Worm (Caenorhabditis elegans): ENCODE results near the gene C17C3.5.

The C17C3.5 gene

ce11 chrII:5577060-5577459 is 25.4 kb downstream of the C17C3.5 start (continued):
- TF ChIP-seq nhr-120 (GFP tag; IDR thresholded peaks at IDR 0.05): no peak
- peak; percentile 81 for TF ChIP-seq F23B12.7 (tag; optimal IDR thresholded peaks at IDR 0.05; ENCODE audit: insufficient read depth)
- no peak for TF ChIP-seq atf-7 (tag; optimal IDR thresholded peaks at IDR 0.05)
- TF ChIP-seq mcd-1 (GFP tag; IDR thresholded peaks at IDR 0.05): 0 out of 2 replicates have a peak, but pooled peaks have one; percentile 46
- TF ChIP-seq die-1 (tag; optimal IDR thresholded peaks at IDR 0.05): peak; percentile 69
- no peak for TF ChIP-seq ama-1 (optimal IDR thresholded peaks at IDR 0.05)
- peak; percentile 9 to 73 for TF ChIP-seq ama-1 (GFP tag; optimal IDR thresholded peaks at IDR 0.05)
- peak; percentile 58 for TF ChIP-seq lin-54 (GFP tag; optimal IDR thresholded peaks at IDR 0.05)
- no peak for TF ChIP-seq F57C9.4 (tag; optimal IDR thresholded peaks at IDR 0.05)
- TF ChIP-seq fkh-3 (tag; optimal IDR thresholded peaks at IDR 0.05): no peak
- 0 out of 2 replicates have a peak, but pooled peaks have one; percentile 30 for TF ChIP-seq aptf-2 (GFP tag; conservative IDR thresholded peaks at IDR 0.05)
- no peak for TF ChIP-seq F10E7.11 (tag; optimal IDR thresholded peaks at IDR 0.05)
- TF ChIP-seq hmg-20 (GFP tag; IDR thresholded peaks at IDR 0.05): no peak
- no peak for TF ChIP-seq B0019.2 (GFP tag; conservative IDR thresholded peaks at IDR 0.05)
- TF ChIP-seq dpl-1 (GFP tag; optimal IDR thresholded peaks at IDR 0.05): no peak
- TF ChIP-seq C17E4.6 (GFP tag; IDR thresholded peaks at IDR 0.05): no peak
- TF ChIP-seq madf-8 (GFP tag; conservative IDR thresholded peaks at IDR 0.05): no peak
- TF ChIP-seq cebp-1 (GFP tag; IDR thresholded peaks at IDR 0.05): no peak
- TF ChIP-seq cebp-1 (tag; optimal IDR thresholded peaks at IDR 0.05): no peak
- no peak for TF ChIP-seq mel-28 (tag; optimal IDR thresholded peaks at IDR 0.05; ENCODE audit: borderline replicate concordance)
- no peak for TF ChIP-seq pha-4 (tag; optimal IDR thresholded peaks at IDR 0.05)
- TF ChIP-seq ztf-6 (GFP tag; IDR thresholded peaks at IDR 0.05): no peak
- peak; percentile 47 for TF ChIP-seq ztf-18 (tag; optimal IDR thresholded peaks at IDR 0.05)
- peak; percentile 28 for TF ChIP-seq nhr-80 (tag; optimal IDR thresholded peaks at IDR 0.05)
- peak; percentile 70 for TF ChIP-seq attf-6 (GFP tag; IDR thresholded peaks at IDR 0.05)
- TF ChIP-seq egrh-3 (GFP tag; IDR thresholded peaks at IDR 0.05): no peak

ce11 chrII:5578035-5578434 is 26.4 kb downstream of the C17C3.5 start, which contains the start of gene T25E4.1:
TSS of gene T25E4.1 (plus strand) at chrII:5578335.
- TF ChIP-seq C06A6.2 (GFP tag; conservative IDR thresholded peaks at IDR 0.05) (no peak), snpc-3.4 (tag; optimal IDR thresholded peaks at IDR 0.05) (no peak), hlh-26 (GFP tag; conservative IDR thresholded peaks at IDR 0.05) (no peak), tlf-1 (GFP tag; optimal IDR thresholded peaks at IDR 0.05) (no peak), lag-1 (GFP tag; IDR thresholded peaks at IDR 0.05) (no peak), hmg-20 (GFP tag; IDR thresholded peaks at IDR 0.05) (no peak), ztf-3 (GFP tag; optimal IDR thresholded peaks at IDR 0.05) (no peak), cebp-2 (GFP tag; IDR thresholded peaks at IDR 0.05) (no peak), nfya-1 (tag; optimal IDR thresholded peaks at IDR 0.05; ENCODE audit: borderline replicate concordance, insufficient read depth) (no peak), dox-1 (GFP tag; IDR thresholded peaks at IDR 0.05) (no peak), snpc-4 (GFP tag; optimal IDR thresholded peaks at IDR 0.05) (no peak), snpc-4 (tag; optimal IDR thresholded peaks at IDR 0.05) (no peak), F23B12.7 (tag; optimal IDR thresholded peaks at IDR 0.05; ENCODE audit: insufficient read depth) (no peak), athp-1 (tag; optimal IDR thresholded peaks at IDR 0.05) (no peak), ztf-26 (tag; optimal IDR thresholded peaks at IDR 0.05) (no peak)

- TF ChIP-seq ztf-25 (GFP tag; IDR thresholded peaks at IDR 0.05) (no peak), egrh-3 (GFP tag; IDR thresholded peaks at IDR 0.05) (peak; percentile 76), ama-1 (optimal IDR thresholded peaks at IDR 0.05) (no peak), ama-1 (GFP tag; optimal IDR thresholded peaks at IDR 0.05) (no peak), zfh-2 (GFP tag; conservative IDR thresholded peaks at IDR 0.05) (peak; percentile 74; the same call in 1 of the 2 replicates), Y79H2A.3 (GFP tag; conservative IDR thresholded peaks at IDR 0.05) (no peak)
These were observed 27.1 kb downstream of the C17C3.5 start for ce11 chrII:5578714-5579113.

Data from whole organism, young adult.